Worm (Caenorhabditis elegans): ENCODE data around the gene tin-9.1.

The tin-9.1 gene

DNA sequence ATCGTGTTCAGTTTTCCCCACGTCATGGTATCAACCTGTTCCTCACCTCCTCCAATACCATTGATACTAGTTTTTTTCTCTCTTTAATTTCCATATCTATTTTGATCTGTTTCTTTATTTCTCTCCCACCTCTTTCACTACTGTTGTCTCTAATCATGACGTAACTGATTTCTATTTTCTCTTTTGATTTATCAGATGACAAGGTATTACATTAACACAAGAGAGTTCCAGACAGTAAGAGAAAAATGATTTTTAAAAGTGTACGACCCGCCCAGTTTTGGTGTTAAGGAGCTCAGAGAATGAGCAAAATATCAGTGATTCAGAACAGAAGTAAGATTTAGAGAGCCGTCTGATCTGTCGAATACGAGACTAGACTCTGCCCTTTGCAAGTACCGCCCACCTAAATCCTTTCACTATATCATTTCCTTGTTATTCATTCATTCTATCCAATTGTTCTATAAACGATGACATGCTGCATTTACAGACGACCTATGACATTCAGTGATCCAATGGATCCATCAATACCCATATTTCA is 5.3 kb upstream of the tin-9.1 start, which contains the start of gene nhr-105 (continued):
- TF ChIP-seq mdl-1 (tag; optimal IDR thresholded peaks at IDR 0.05) (peak in 1 of 2 experiments; percentile 6), lin-14 (GFP tag; optimal IDR thresholded peaks at IDR 0.05) (peak; percentile 79), lsy-2 (tag; optimal IDR thresholded peaks at IDR 0.05) (peak; percentile 38 to 61), mab-9 (GFP tag; IDR thresholded peaks at IDR 0.05) (no peak), nhr-47 (tag; optimal IDR thresholded peaks at IDR 0.05) (peak; percentile 73), fkh-8 (tag; optimal IDR thresholded peaks at IDR 0.05) (peak; percentile 83), dpl-1 (GFP tag; optimal IDR thresholded peaks at IDR 0.05) (peak in 2 of 3 experiments; percentile 18 to 21), nhr-28 (tag; optimal IDR thresholded peaks at IDR 0.05) (no peak), unc-30 (tag; optimal IDR thresholded peaks at IDR 0.05) (no peak), alr-1 (tag; optimal IDR thresholded peaks at IDR 0.05; ENCODE audit: borderline replicate concordance) (no peak), C04F5.9 (tag; optimal IDR thresholded peaks at IDR 0.05) (no peak), hlh-17 (GFP tag; optimal IDR thresholded peaks at IDR 0.05; ENCODE audit: borderline replicate concordance) (no peak), nhr-237 (tag; optimal IDR thresholded peaks at IDR 0.05) (peak; percentile 26), lin-39 (tag; optimal IDR thresholded peaks at IDR 0.05) (no peak), unc-98 (GFP tag; IDR thresholded peaks at IDR 0.05) (no peak), mep-1 (tag; optimal IDR thresholded peaks at IDR 0.05) (peak; percentile 44), nhr-77 (tag; optimal IDR thresholded peaks at IDR 0.05) (no peak), ztf-4 (tag; optimal IDR thresholded peaks at IDR 0.05) (peak; percentile 45), fkh-10 (GFP tag; optimal IDR thresholded peaks at IDR 0.05) (no peak), fos-1 (tag; optimal IDR thresholded peaks at IDR 0.05) (peak; percentile 82), sup-37 (GFP tag; optimal IDR thresholded peaks at IDR 0.05) (peak; percentile 36), Y116A8C.19 (tag; optimal IDR thresholded peaks at IDR 0.05; ENCODE audit: borderline replicate concordance) (no peak), efl-3 (GFP tag; optimal IDR thresholded peaks at IDR 0.05) (no peak), nhr-85 (tag) (peak; percentile 96), ceh-82 (tag; optimal IDR thresholded peaks at IDR 0.05) (peak in 1 of 3 experiments; percentile 11), pax-3 (tag; optimal IDR thresholded peaks at IDR 0.05) (peak; percentile 74)

DNA sequence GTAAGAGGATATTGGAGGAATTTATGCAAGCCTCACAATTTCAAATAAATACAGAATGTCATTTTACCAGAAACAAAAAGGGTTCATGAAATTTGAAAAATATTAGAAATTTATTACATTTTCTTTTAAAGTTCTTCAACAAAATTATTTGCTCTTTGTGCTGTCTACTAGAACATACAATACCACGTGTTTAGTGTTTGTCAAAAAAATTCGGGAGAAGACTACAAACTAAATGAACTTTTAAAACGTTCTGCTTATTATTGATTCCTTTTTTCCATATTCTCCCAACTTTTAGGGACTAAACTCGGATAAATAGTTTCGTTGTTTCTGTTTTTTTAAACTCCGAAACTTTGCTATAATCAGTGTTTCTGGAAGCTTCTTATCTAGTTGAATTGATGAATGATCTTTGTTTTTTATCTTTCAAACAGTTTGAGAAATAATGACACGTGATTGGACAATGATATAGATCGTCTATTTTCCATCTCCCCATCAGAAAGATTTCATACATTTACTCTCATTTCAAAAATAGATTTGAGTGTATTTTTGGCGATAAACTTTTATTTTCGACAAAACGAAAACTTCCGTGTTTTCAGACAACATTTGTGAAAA is 4.3 kb upstream of the tin-9.1 start:
- peak; percentile 85 for TF ChIP-seq nhr-85 (tag)
- TF ChIP-seq grh-1 (GFP tag; IDR thresholded peaks at IDR 0.05), result peak; percentile 42; the same call in 1 of the 2 replicates
- peak; percentile 50 for TF ChIP-seq snu-23 (GFP tag; optimal IDR thresholded peaks at IDR 0.05)
- no peak for TF ChIP-seq fkh-4 (tag; optimal IDR thresholded peaks at IDR 0.05; ENCODE audit: borderline replicate concordance)
- peak; percentile 6 for TF ChIP-seq ztf-4 (tag; optimal IDR thresholded peaks at IDR 0.05)
- TF ChIP-seq nhr-20 (tag; optimal IDR thresholded peaks at IDR 0.05), result peak; percentile 66
- TF ChIP-seq elt-2 (tag; optimal IDR thresholded peaks at IDR 0.05), result peak; percentile 73
- TF ChIP-seq nhr-19 (GFP tag; conservative IDR thresholded peaks at IDR 0.05), result peak; percentile 57
- peak in 2 of 6 experiments; percentile 31 to 57 for TF ChIP-seq elt-3 (tag; optimal IDR thresholded peaks at IDR 0.05)
- no peak for TF ChIP-seq efl-1 (optimal IDR thresholded peaks at IDR 0.05)
- TF ChIP-seq efl-1 (GFP tag; optimal IDR thresholded peaks at IDR 0.05 in 1 of 2), result peak in 1 of 2 experiments; percentile 84
- TF ChIP-seq lin-14 (GFP tag; optimal IDR thresholded peaks at IDR 0.05), result peak; percentile 37
- TF ChIP-seq lin-35 (GFP tag; optimal IDR thresholded peaks at IDR 0.05), result peak in 1 of 2 experiments; percentile 66
- no peak for TF ChIP-seq ceh-88 (GFP tag; IDR thresholded peaks at IDR 0.05)
- peak; percentile 62 for TF ChIP-seq nhr-71 (tag; optimal IDR thresholded peaks at IDR 0.05)
- TF ChIP-seq lsy-2 (tag; optimal IDR thresholded peaks at IDR 0.05), result peak in 1 of 2 experiments; percentile 33
- TF ChIP-seq F16B12.6 (tag; optimal IDR thresholded peaks at IDR 0.05), result no peak
- no peak for TF ChIP-seq nhr-237 (tag; optimal IDR thresholded peaks at IDR 0.05)
- TF ChIP-seq mep-1 (tag; optimal IDR thresholded peaks at IDR 0.05), result peak; percentile 30
- no peak for TF ChIP-seq mef-2 (tag; optimal IDR thresholded peaks at IDR 0.05)
- peak; percentile 4 for TF ChIP-seq nhr-90 (tag; optimal IDR thresholded peaks at IDR 0.05; ENCODE audit: poor library complexity)
- peak; percentile 4 for TF ChIP-seq nhr-47 (tag; optimal IDR thresholded peaks at IDR 0.05)
- TF ChIP-seq blmp-1 (tag; optimal IDR thresholded peaks at IDR 0.05), result peak; percentile 10
- TF ChIP-seq zag-1 (tag; optimal IDR thresholded peaks at IDR 0.05), result no peak
